Fruit fly (Drosophila melanogaster) whole organism, prepupa: Measurements from ENCODE around the gene HERC2.

Experiments used
- Blimp-1 ChIP-seq: fragments of 200-800 bp; sonication (Bioruptor generic); optimal IDR thresholded peaks from 3 replicates; lab custom pipeline; 2017; ENCODE audit warnings: missing biosample characterization, missing genetic modification characterization, mild to moderate bottlenecking, moderate library complexity, missing genetic modification reagents
- CG10631 ChIP-seq: fragments of 200-800 bp; sonication (Bioruptor generic); optimal IDR thresholded peaks from 2 replicates; lab custom pipeline; 2016; ENCODE audit warnings: missing biosample characterization, missing genetic modification characterization
- CG10669 ChIP-seq: fragments of 200-800 bp; sonication (Bioruptor generic); optimal IDR thresholded peaks from 3 replicates; lab custom pipeline; 2018; ENCODE audit warnings: missing biosample characterization, mild to moderate bottlenecking, missing genetic modification characterization, moderate library complexity
- CG11294 ChIP-seq: fragments of 200-800 bp; sonication (Bioruptor generic); IDR thresholded peaks from 2 replicates; pipeline ENCODE4 v1.3.6; 2022; ENCODE audit warnings: missing biosample characterization, missing genetic modification characterization
- CG11762 ChIP-seq: fragments of 200-800 bp; sonication (Bioruptor generic); optimal IDR thresholded peaks from 3 replicates; lab custom pipeline; 2016; ENCODE audit warnings: missing biosample characterization, missing genetic modification characterization; ENCODE audit not compliant: insufficient read depth
- CG11902 ChIP-seq: fragments of 200-800 bp; sonication (Bioruptor generic); optimal IDR thresholded peaks from 3 replicates; lab custom pipeline; 2016; ENCODE audit warnings: missing biosample characterization, missing genetic modification characterization
- CG15336 ChIP-seq: fragments of 200-800 bp; sonication (Bioruptor generic); IDR thresholded peaks from 2 replicates; pipeline ENCODE4 v1.3.6; 2022; ENCODE audit warnings: missing biosample characterization, missing genetic modification characterization
- CG16779 ChIP-seq: fragments of 200-800 bp; sonication (Bioruptor generic); optimal IDR thresholded peaks from 3 replicates; lab custom pipeline; 2017; ENCODE audit warnings: missing biosample characterization, mild to moderate bottlenecking, missing genetic modification characterization
- CG3032 ChIP-seq: fragments of 200-800 bp; optimal IDR thresholded peaks from 2 replicates; lab custom pipeline; 2019; ENCODE audit warnings: missing biosample characterization, mild to moderate bottlenecking, missing genetic modification characterization, moderate library complexity
- CG31627 ChIP-seq: fragments of 200-800 bp; sonication (Bioruptor generic); optimal IDR thresholded peaks from 3 replicates; lab custom pipeline; 2016; ENCODE audit warnings: missing biosample characterization, missing genetic modification characterization
- CG32006 ChIP-seq: fragments of 200-800 bp; sonication (Bioruptor generic); optimal IDR thresholded peaks from 3 replicates; lab custom pipeline; 2017; ENCODE audit warnings: missing biosample characterization, mild to moderate bottlenecking, missing genetic modification characterization
- CG6276 ChIP-seq: fragments of 200-800 bp; sonication (Bioruptor generic); optimal IDR thresholded peaks from 2 replicates; lab custom pipeline; 2017; ENCODE audit warnings: missing biosample characterization, mild to moderate bottlenecking, missing genetic modification characterization
- CG6792 ChIP-seq: fragments of 200-800 bp; sonication (Bioruptor generic); optimal IDR thresholded peaks from 3 replicates; lab custom pipeline; 2016; ENCODE audit warnings: missing biosample characterization, missing genetic modification characterization
- CG6808 ChIP-seq: fragments of 200-800 bp; sonication (Bioruptor generic); optimal IDR thresholded peaks from 3 replicates; lab custom pipeline; 2017; ENCODE audit warnings: missing biosample characterization, missing genetic modification characterization, mild to moderate bottlenecking, moderate library complexity, missing genetic modification reagents
- CG6854 ChIP-seq: fragments of 200-800 bp; sonication (Bioruptor generic); optimal IDR thresholded peaks from 2 replicates; lab custom pipeline; 2017; ENCODE audit warnings: missing biosample characterization, mild to moderate bottlenecking, missing genetic modification characterization
- CG7368 ChIP-seq: fragments of 200-800 bp; sonication (Bioruptor generic); optimal IDR thresholded peaks from 3 replicates; lab custom pipeline; 2016; ENCODE audit warnings: missing biosample characterization, missing genetic modification characterization
- CG8119 ChIP-seq: fragments of 200-800 bp; sonication (Bioruptor generic); IDR thresholded peaks from 3 replicates; pipeline ENCODE4 v1.3.6; 2022; ENCODE audit warnings: missing biosample characterization, missing genetic modification characterization
- CG8632 ChIP-seq: fragments of 200-800 bp; sonication (Bioruptor generic); optimal IDR thresholded peaks from 3 replicates; lab custom pipeline; 2016; ENCODE audit warnings: missing biosample characterization, missing genetic modification characterization
- CG9139 ChIP-seq: fragments of 200-800 bp; sonication (Bioruptor generic); optimal IDR thresholded peaks from 3 replicates; lab custom pipeline; 2017; ENCODE audit warnings: missing biosample characterization, mild to moderate bottlenecking, missing genetic modification characterization
- Eip75B ChIP-seq: fragments of 200-800 bp; sonication (Bioruptor generic); optimal IDR thresholded peaks from 3 replicates; lab custom pipeline; 2016; ENCODE audit warnings: missing biosample characterization, missing genetic modification characterization
- Ets21C ChIP-seq: fragments of 200-800 bp; sonication (Bioruptor generic); optimal IDR thresholded peaks from 3 replicates; lab custom pipeline; 2016; ENCODE audit warnings: missing biosample characterization, missing genetic modification characterization
- Ets96B ChIP-seq: fragments of 200-800 bp; optimal IDR thresholded peaks from 2 replicates; lab custom pipeline; 2019; ENCODE audit warnings: missing biosample characterization, mild to moderate bottlenecking, missing genetic modification characterization, moderate library complexity
- Gug ChIP-seq: fragments of 200-800 bp; sonication (Bioruptor generic); IDR thresholded peaks from 2 replicates; pipeline ENCODE4 v1.3.6; 2022; ENCODE audit warnings: missing biosample characterization, missing genetic modification characterization
- Hr38 ChIP-seq: sonication (Bioruptor generic); optimal IDR thresholded peaks from 2 replicates; lab custom pipeline; 2016; ENCODE audit warnings: missing biosample characterization, missing genetic modification characterization
- Hr39 ChIP-seq: fragments of 200-800 bp; sonication (Bioruptor generic); optimal IDR thresholded peaks from 2 replicates; lab custom pipeline; 2016; ENCODE audit warnings: missing biosample characterization, missing genetic modification characterization
- Hr4 ChIP-seq: fragments of 200-800 bp; sonication (Bioruptor generic); optimal IDR thresholded peaks from 3 replicates; lab custom pipeline; 2016; ENCODE audit warnings: missing biosample characterization, missing genetic modification characterization
- Met ChIP-seq: fragments of 200-800 bp; sonication (Bioruptor generic); optimal IDR thresholded peaks from 3 replicates; lab custom pipeline; 2016; ENCODE audit warnings: missing biosample characterization, missing genetic modification characterization
- OdsH ChIP-seq: fragments of 200-800 bp; sonication (Bioruptor generic); optimal IDR thresholded peaks from 3 replicates; lab custom pipeline; 2016; ENCODE audit warnings: missing biosample characterization, missing genetic modification characterization
- Sox102F ChIP-seq: fragments of 200-800 bp; sonication (Bioruptor generic); optimal IDR thresholded peaks from 2 replicates; lab custom pipeline; 2016; ENCODE audit warnings: missing biosample characterization, mild to moderate bottlenecking, missing genetic modification characterization
- Sox14 ChIP-seq: fragments of 200-800 bp; sonication (Bioruptor generic); optimal IDR thresholded peaks from 3 replicates; lab custom pipeline; 2016; ENCODE audit warnings: missing biosample characterization, missing genetic modification characterization
- achi ChIP-seq: fragments of 200-800 bp; sonication (Bioruptor generic); optimal IDR thresholded peaks from 3 replicates; lab custom pipeline; 2016; ENCODE audit warnings: missing biosample characterization, missing genetic modification characterization
- acj6 ChIP-seq: fragments of 200-800 bp; sonication (Bioruptor generic); optimal IDR thresholded peaks from 3 replicates; lab custom pipeline; 2016; ENCODE audit warnings: missing biosample characterization, missing genetic modification characterization
- cyc ChIP-seq: fragments of 200-800 bp; sonication (Bioruptor generic); optimal IDR thresholded peaks from 3 replicates; lab custom pipeline; 2016; ENCODE audit warnings: missing biosample characterization, missing genetic modification characterization
- dac ChIP-seq: fragments of 200-800 bp; sonication (Bioruptor generic); optimal IDR thresholded peaks from 2 replicates; lab custom pipeline; 2017; ENCODE audit warnings: missing biosample characterization, mild to moderate bottlenecking, missing genetic modification characterization
- dsx ChIP-seq: fragments of 200-800 bp; optimal IDR thresholded peaks from 3 replicates; lab custom pipeline; 2019; ENCODE audit warnings: missing biosample characterization, mild to moderate bottlenecking, missing genetic modification characterization, moderate library complexity; ENCODE audit not compliant: poor library complexity, severe bottlenecking
- eg ChIP-seq: fragments of 200-800 bp; sonication (Bioruptor generic); IDR thresholded peaks from 3 replicates; pipeline ENCODE4 v1.3.6; 2022; ENCODE audit warnings: missing biosample characterization, missing genetic modification characterization
- fd59A ChIP-seq: fragments of 200-800 bp; sonication (Bioruptor generic); optimal IDR thresholded peaks from 2 replicates; lab custom pipeline; 2017; ENCODE audit warnings: missing biosample characterization, mild to moderate bottlenecking, missing genetic modification characterization, missing genetic modification reagents
- fd85E ChIP-seq: fragments of 200-800 bp; sonication (Bioruptor generic); optimal IDR thresholded peaks from 3 replicates; lab custom pipeline; 2016; ENCODE audit warnings: missing biosample characterization, missing genetic modification characterization
- fkh ChIP-seq: fragments of 200-800 bp; sonication (Bioruptor generic); optimal IDR thresholded peaks from 3 replicates; lab custom pipeline; 2017; ENCODE audit warnings: missing biosample characterization, mild to moderate bottlenecking, missing genetic modification characterization, moderate library complexity
- lz ChIP-seq: fragments of 200-800 bp; sonication (Bioruptor generic); optimal IDR thresholded peaks from 3 replicates; lab custom pipeline; 2016; ENCODE audit warnings: missing biosample characterization, missing genetic modification characterization
- net ChIP-seq: fragments of 200-800 bp; sonication (Bioruptor generic); optimal IDR thresholded peaks from 3 replicates; lab custom pipeline; 2016; ENCODE audit warnings: missing biosample characterization, missing genetic modification characterization
- pdm3 ChIP-seq: fragments of 200-800 bp; sonication (Bioruptor generic); optimal IDR thresholded peaks from 3 replicates; lab custom pipeline; 2016; ENCODE audit warnings: missing biosample characterization, missing genetic modification characterization
- spab ChIP-seq: fragments of 200-800 bp; sonication (Bioruptor generic); optimal IDR thresholded peaks from 2 replicates; lab custom pipeline; 2017; ENCODE audit warnings: missing biosample characterization, mild to moderate bottlenecking, missing genetic modification characterization, missing genetic modification reagents
- ss ChIP-seq, 2 experiments: fragments of 200-800 bp; sonication (Bioruptor generic); optimal IDR thresholded peaks; 2 replicates in 1 of 2; 3 replicates in 1 of 2; lab custom pipeline; 2017 to 2018; ENCODE audit warnings: mild to moderate bottlenecking in 2 of 2, missing biosample characterization in 2 of 2, missing genetic modification characterization in 2 of 2, moderate library complexity in 1 of 2
- svp ChIP-seq: fragments of 200-800 bp; sonication (Bioruptor generic); peaks from one replicate; lab custom pipeline; 2016; ENCODE audit warnings: missing biosample characterization, missing genetic modification characterization
- topi ChIP-seq: fragments of 200-800 bp; sonication (Bioruptor generic); optimal IDR thresholded peaks from 3 replicates; lab custom pipeline; 2016; ENCODE audit warnings: missing biosample characterization, missing genetic modification characterization
- vri ChIP-seq: fragments of 200-800 bp; sonication (Bioruptor generic); optimal IDR thresholded peaks from 3 replicates; lab custom pipeline; 2016; ENCODE audit warnings: missing biosample characterization, mild to moderate bottlenecking, missing genetic modification characterization

The HERC2 gene

dm6 chrX:20426818-20427217, 32.6 kb downstream of the HERC2 start, which contains the start of gene CG15456:
Gene CG15456, minus strand, starts transcription at chrX:20427042.
- no peak for TF ChIP-seq Sox102F (GFP tag; lab: Kevin White, UChicago)
- TF ChIP-seq CG16779 (tag; lab: Kevin White, UChicago) = no peak
- TF ChIP-seq CG6854 (GFP tag; lab: Kevin White, UChicago) = no peak
- no peak for TF ChIP-seq Hr39 (GFP tag; lab: Kevin White, UChicago)

DNA sequence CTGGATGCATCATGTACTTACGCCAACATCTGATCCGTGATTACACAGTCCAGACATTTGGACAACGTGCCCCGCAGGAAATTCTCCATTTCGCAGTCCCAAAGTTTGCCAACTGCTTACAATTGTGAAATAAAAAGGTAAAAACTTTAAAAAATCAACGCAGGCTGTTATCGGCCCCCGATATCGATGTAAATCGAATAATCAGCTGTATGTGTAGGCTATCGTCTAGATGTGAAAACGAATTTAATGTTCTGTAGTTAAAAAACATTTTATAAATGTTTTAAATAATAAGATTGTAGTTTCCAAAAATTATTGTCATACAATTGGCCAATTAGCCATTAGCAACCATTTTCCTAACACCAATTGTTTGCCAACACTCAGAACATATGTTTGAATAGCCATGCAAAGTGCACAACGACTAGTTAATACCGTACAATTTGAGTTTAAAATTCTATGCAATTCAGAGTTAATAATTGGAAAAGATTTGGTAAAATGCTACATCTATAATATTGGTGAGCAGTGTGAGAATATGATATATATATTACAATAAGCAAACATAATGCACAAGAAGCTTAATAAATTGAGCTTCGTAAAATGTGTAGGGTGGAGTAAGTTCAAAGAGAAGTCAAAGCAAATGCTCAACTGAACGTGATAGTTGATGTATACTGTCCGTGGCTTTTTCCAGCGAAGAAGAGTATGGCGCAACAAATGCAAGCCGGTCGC, 35.4 kb downstream of the HERC2 start, which contains the start of the genes CG11710 and mal:
CG11710 (minus strand) TSS at position 192 of the 723 bp plus-strand sequence.
mal (plus strand) TSS at position 194 of the 723 bp plus-strand sequence.
- TF ChIP-seq topi (peak; percentile 89), CG11762 (GFP tag; lab: Kevin White, UChicago) (peak; percentile 76), Sox14 (GFP tag; lab: Kevin White, UChicago) (peak; percentile 85), Sox102F (GFP tag; lab: Kevin White, UChicago) (peak; percentile 83), Hr39 (GFP tag; lab: Kevin White, UChicago) (peak; percentile 83), CG7368 (peak; percentile 77), achi (GFP tag; lab: Kevin White, UChicago) (no peak), CG8632 (GFP tag; lab: Kevin White, UChicago) (peak; percentile 65), net (GFP tag; lab: Kevin White, UChicago) (peak; percentile 56), fkh (GFP tag; lab: Kevin White, UChicago) (no peak), acj6 (GFP tag; lab: Kevin White, UChicago) (peak; percentile 80), OdsH (GFP tag; lab: Kevin White, UChicago) (peak; percentile 78), fd85E (GFP tag; lab: Kevin White, UChicago) (peak; percentile 2), Hr38 (GFP tag; lab: Kevin White, UChicago) (no peak), Hr4 (GFP tag; lab: Kevin White, UChicago) (peak; percentile 86), Met (GFP tag; lab: Kevin White, UChicago) (peak; percentile 90), spab (GFP tag; lab: Kevin White, UChicago) (no peak), CG32006 (GFP tag; lab: Kevin White, UChicago) (peak; percentile 81), CG10631 (GFP tag; lab: Kevin White, UChicago) (peak; percentile 81), Ets21C (GFP tag; lab: Kevin White, UChicago) (peak; percentile 73), svp (GFP tag; lab: Kevin White, UChicago) (no peak), dac (GFP tag; lab: Kevin White, UChicago) (peak; percentile 49), cyc (peak; percentile 87), CG6792 (GFP tag; lab: Kevin White, UChicago) (peak; percentile 74), CG11902 (GFP tag; lab: Kevin White, UChicago) (peak; percentile 73), CG9139 (GFP tag; lab: Kevin White, UChicago) (peak; percentile 76), CG3032 (tag; lab: Kevin White, UChicago) (peak; percentile 84), dsx (GFP tag; lab: Kevin White, UChicago) (peak; percentile 83), CG16779 (tag; lab: Kevin White, UChicago) (no peak), Gug (peak; percentile 68), CG11294 (peak; percentile 56; the same call in 1 of the 2 replicates), Ets96B (tag; lab: Kevin White, UChicago) (peak; percentile 82), eg (GFP tag; lab: Robert Waterston, UW) (peak; percentile 78; the same call in 2 of the 3 replicates), CG31627 (peak; percentile 76), CG15336 (GFP tag; lab: Robert Waterston, UW) (peak; percentile 84), vri (GFP tag; lab: Kevin White, UChicago) (no peak), pdm3 (GFP tag; lab: Kevin White, UChicago) (peak; percentile 85), Blimp-1 (GFP tag; lab: Kevin White, UChicago) (peak; percentile 74), fd59A (no peak), lz (GFP tag; lab: Kevin White, UChicago) (peak; percentile 87), ss (GFP tag; optimal IDR thresholded peaks at IDR 0.05; lab: Kevin White, UChicago) (peak in 1 of 2 experiments; percentile 87), CG10669 (peak; percentile 87), CG6276 (no peak), Eip75B (GFP tag; lab: Kevin White, UChicago) (peak; percentile 80), CG6808 (GFP tag; lab: Kevin White, UChicago) (no peak), CG8119 (peak; percentile 85)
